Fruit fly (Drosophila melanogaster) whole organism, adult: ENCODE results near the gene PGAP5.

ENCODE experiments used
- CG11617 ChIP-seq: fragments of 200-800 bp; sonication (Bioruptor generic); optimal IDR thresholded peaks from 2 replicates; lab custom pipeline; 2017; ENCODE audit warnings: mild to moderate bottlenecking, missing biosample characterization, missing genetic modification reagents, missing genetic modification characterization
- CG12768 ChIP-seq: fragments of 200-800 bp; sonication (Bioruptor generic); optimal IDR thresholded peaks from 2 replicates; lab custom pipeline; 2017; ENCODE audit warnings: missing biosample characterization, missing genetic modification characterization, mild to moderate bottlenecking, moderate library complexity, missing genetic modification reagents
- CG14711 ChIP-seq: fragments of 200-800 bp; sonication (Bioruptor generic); optimal IDR thresholded peaks from 2 replicates; lab custom pipeline; 2018; ENCODE audit warnings: missing biosample characterization, mild to moderate bottlenecking, missing genetic modification characterization, moderate library complexity
- CG1620 ChIP-seq: fragments of 200-800 bp; sonication (Bioruptor generic); optimal IDR thresholded peaks from 2 replicates; lab custom pipeline; 2016; ENCODE audit warnings: missing biosample characterization, missing genetic modification characterization
- CG33017 ChIP-seq: fragments of 200-800 bp; sonication (Bioruptor generic); optimal IDR thresholded peaks from 2 replicates; lab custom pipeline; 2018; ENCODE audit warnings: missing biosample characterization, mild to moderate bottlenecking, missing genetic modification characterization, moderate library complexity
- CG5204 ChIP-seq: fragments of 200-800 bp; sonication (Bioruptor generic); optimal IDR thresholded peaks from 2 replicates; lab custom pipeline; 2016; ENCODE audit warnings: missing biosample characterization, missing genetic modification characterization
- CG7045 ChIP-seq: fragments of 200-800 bp; sonication (Bioruptor generic); optimal IDR thresholded peaks from 2 replicates; lab custom pipeline; 2017; ENCODE audit warnings: missing biosample characterization, mild to moderate bottlenecking, missing genetic modification characterization
- CG7101 ChIP-seq: fragments of 200-800 bp; sonication (Bioruptor generic); optimal IDR thresholded peaks from 2 replicates; lab custom pipeline; 2018; ENCODE audit warnings: missing biosample characterization, mild to moderate bottlenecking, missing genetic modification characterization, moderate library complexity
- Clk ChIP-seq: fragments of 200-800 bp; sonication (Bioruptor generic); optimal IDR thresholded peaks from 2 replicates; lab custom pipeline; 2017; ENCODE audit warnings: missing biosample characterization, missing genetic modification characterization
- Crg-1 ChIP-seq: fragments of 200-800 bp; sonication (Bioruptor generic); optimal IDR thresholded peaks from 2 replicates; lab custom pipeline; 2016; ENCODE audit warnings: missing biosample characterization, missing genetic modification characterization
- Hr96 ChIP-seq: fragments of 200-800 bp; sonication (Bioruptor generic); optimal IDR thresholded peaks from 2 replicates; lab custom pipeline; 2016; ENCODE audit warnings: missing biosample characterization, missing genetic modification characterization
- Mnt ChIP-seq: fragments of 200-800 bp; sonication (Bioruptor generic); optimal IDR thresholded peaks from 2 replicates; lab custom pipeline; 2016; ENCODE audit warnings: missing biosample characterization, mild to moderate bottlenecking, missing genetic modification characterization
- bab1 ChIP-seq: fragments of 200-800 bp; sonication (Bioruptor generic); optimal IDR thresholded peaks from 3 replicates; lab custom pipeline; 2019; ENCODE audit warnings: missing biosample characterization, mild to moderate bottlenecking, missing genetic modification characterization, moderate library complexity
- cic ChIP-seq: fragments of 200-800 bp; sonication (Bioruptor generic); optimal IDR thresholded peaks from 2 replicates; lab custom pipeline; 2017; ENCODE audit warnings: missing biosample characterization, mild to moderate bottlenecking, missing genetic modification characterization, moderate library complexity
- cnc ChIP-seq, 2 experiments: fragments of >200 bp; optimal IDR thresholded peaks; 2 replicates each; lab custom pipeline; 2017
- kay ChIP-seq: fragments of 200-800 bp; sonication (Bioruptor generic); peaks from one replicate; lab custom pipeline; 2016; ENCODE audit warnings: missing biosample characterization, missing genetic modification characterization, borderline replicate concordance
- ovo ChIP-seq: fragments of 200-800 bp; sonication (Bioruptor generic); optimal IDR thresholded peaks from 2 replicates; lab custom pipeline; 2016; ENCODE audit warnings: missing biosample characterization, missing genetic modification characterization
- pad ChIP-seq: fragments of 200-800 bp; sonication (Bioruptor generic); optimal IDR thresholded peaks from 3 replicates; lab custom pipeline; 2017; ENCODE audit warnings: missing biosample characterization, missing genetic modification characterization, mild to moderate bottlenecking, moderate library complexity, missing genetic modification reagents
- tj ChIP-seq: fragments of 200-800 bp; sonication (Bioruptor generic); optimal IDR thresholded peaks from 3 replicates; lab custom pipeline; 2017; ENCODE audit warnings: missing biosample characterization, mild to moderate bottlenecking, missing genetic modification characterization, moderate library complexity
- toe ChIP-seq: fragments of 200-800 bp; sonication (Bioruptor generic); optimal IDR thresholded peaks from 2 replicates; lab custom pipeline; 2016; ENCODE audit warnings: missing biosample characterization, missing genetic modification characterization

Gene PGAP5

dm6 chr2L:8215259-8215929 is 16.7 kb downstream of the PGAP5 start, which contains the start of gene CG8349:
Gene CG8349, plus strand, starts transcription at chr2L:8215915.
- no peak for TF ChIP-seq tj (GFP tag; lab: Kevin White, UChicago)
- TF ChIP-seq kay (GFP tag; lab: Kevin White, UChicago), result peak; percentile 81

dm6 chr2L:8217917-8218316 is 19.2 kb downstream of the PGAP5 start, which contains the start of gene CG8292:
Gene CG8292, minus strand, starts transcription at chr2L:8218017.
- TF ChIP-seq pad (GFP tag; lab: Kevin White, UChicago) (no peak), tj (GFP tag; lab: Kevin White, UChicago) (no peak), CG5204 (GFP tag; lab: Kevin White, UChicago) (no peak)

- no peak for TF ChIP-seq CG7045 (GFP tag; lab: Kevin White, UChicago)
- peak; percentile 88 for TF ChIP-seq kay (GFP tag; lab: Kevin White, UChicago)
- peak; percentile 48 for TF ChIP-seq bab1 (GFP tag; lab: Kevin White, UChicago)
Measured at dm6 chr2L:8220393-8220934, 21.8 kb downstream of the PGAP5 start, which contains the start of gene Snx6. Gene Snx6, minus strand, starts transcription at chr2L:8220741.

dm6 chr2L:8229134-8229533 is 30.5 kb downstream of the PGAP5 start:
- TF ChIP-seq Clk (GFP tag; lab: Kevin White, UChicago), result no peak
- peak; percentile 75 for TF ChIP-seq cic
- TF ChIP-seq CG7045 (GFP tag; lab: Kevin White, UChicago), result peak; percentile 5
- no peak for TF ChIP-seq Crg-1 (GFP tag; lab: Kevin White, UChicago)
- no peak for TF ChIP-seq CG1620 (GFP tag; lab: Kevin White, UChicago)

dm6 chr2L:8229628-8230027 is 30.9 kb downstream of the PGAP5 start:
- TF ChIP-seq CG14711 (tag; lab: Kevin White, UChicago), result no peak

- TF ChIP-seq Crg-1 (GFP tag; lab: Kevin White, UChicago), result no peak
- TF ChIP-seq kay (GFP tag; lab: Kevin White, UChicago), result peak; percentile 78
Measured at dm6 chr2L:8230255-8230654, 31.6 kb downstream of the PGAP5 start.

- TF ChIP-seq pad (GFP tag; lab: Kevin White, UChicago), result no peak
- TF ChIP-seq cnc (optimal IDR thresholded peaks at IDR 0.05; lab: Kevin White, UChicago), result no peak
- TF ChIP-seq CG11617 (GFP tag; lab: Kevin White, UChicago), result no peak
Measured at dm6 chr2L:8232389-8232788, 33.7 kb downstream of the PGAP5 start.

- peak; percentile 90 for TF ChIP-seq kay (GFP tag; lab: Kevin White, UChicago)
- peak; percentile 70 for TF ChIP-seq CG7045 (GFP tag; lab: Kevin White, UChicago)
- TF ChIP-seq CG5204 (GFP tag; lab: Kevin White, UChicago), result no peak
- no peak for TF ChIP-seq toe
- no peak for TF ChIP-seq Clk (GFP tag; lab: Kevin White, UChicago)
- peak; percentile 59 for TF ChIP-seq CG7101 (tag; lab: Kevin White, UChicago)
- no peak for TF ChIP-seq CG14711 (tag; lab: Kevin White, UChicago)
- no peak for TF ChIP-seq cnc (optimal IDR thresholded peaks at IDR 0.05; lab: Kevin White, UChicago)
- no peak for TF ChIP-seq Crg-1 (GFP tag; lab: Kevin White, UChicago)
- TF ChIP-seq Hr96 (GFP tag; lab: Kevin White, UChicago), result no peak
- no peak for TF ChIP-seq bab1 (GFP tag; lab: Kevin White, UChicago)
- peak; percentile 51 for TF ChIP-seq CG12768 (GFP tag; lab: Kevin White, UChicago)
- peak; percentile 96 for TF ChIP-seq cic
- peak; percentile 60 for TF ChIP-seq CG33017
- peak; percentile 53 for TF ChIP-seq ovo (GFP tag; lab: Kevin White, UChicago)
- peak; percentile 53 for TF ChIP-seq tj (GFP tag; lab: Kevin White, UChicago)
- TF ChIP-seq CG1620 (GFP tag; lab: Kevin White, UChicago), result no peak
- peak; percentile 10 for TF ChIP-seq Mnt (GFP tag; lab: Kevin White, UChicago)
- TF ChIP-seq pad (GFP tag; lab: Kevin White, UChicago), result no peak
- peak; percentile 59 for TF ChIP-seq CG11617 (GFP tag; lab: Kevin White, UChicago)
Measured at dm6 chr2L:8233571-8233970, 34.9 kb downstream of the PGAP5 start.
